Fruit fly (Drosophila melanogaster) whole organism, embryonic: ENCODE results near the gene mus201.

ENCODE experiments used
- Atf6 ChIP-seq: fragments of 200-800 bp; sonication (Bioruptor generic); IDR thresholded peaks from 2 replicates; pipeline ENCODE4 v1.3.6; 2022; ENCODE audit warnings: missing biosample characterization, missing genetic modification characterization
- BEAF-32 ChIP-seq: fragments of 200-800 bp; sonication (Bioruptor generic); optimal IDR thresholded peaks from 3 replicates; lab custom pipeline; 2017; ENCODE audit warnings: missing biosample characterization, missing genetic modification characterization, mild to moderate bottlenecking, moderate library complexity, missing genetic modification reagents
- CG10431 ChIP-seq: fragments of 200-800 bp; sonication (Bioruptor generic); optimal IDR thresholded peaks from 3 replicates; lab custom pipeline; 2018; ENCODE audit warnings: missing biosample characterization, mild to moderate bottlenecking, missing genetic modification characterization
- CG11560 ChIP-seq: fragments of 200-800 bp; sonication (Bioruptor generic); IDR thresholded peaks from 3 replicates; pipeline ENCODE4 v1.3.6; 2022; ENCODE audit warnings: missing biosample characterization, missing genetic modification characterization
- CG13287 ChIP-seq: fragments of 200-800 bp; sonication (Bioruptor generic); IDR thresholded peaks from 2 replicates; pipeline ENCODE4 v1.3.6; 2022; ENCODE audit warnings: missing biosample characterization, missing genetic modification characterization; ENCODE audit not compliant: partially characterized antibody
- CG15479 ChIP-seq: fragments of 200-800 bp; sonication (Bioruptor generic); optimal IDR thresholded peaks from 3 replicates; lab custom pipeline; 2019; ENCODE audit warnings: missing biosample characterization, mild to moderate bottlenecking, missing genetic modification characterization, moderate library complexity
- CG17186 ChIP-seq: fragments of 200-800 bp; sonication (Bioruptor generic); optimal IDR thresholded peaks from 3 replicates; lab custom pipeline; 2017; ENCODE audit warnings: missing biosample characterization, missing genetic modification reagents, missing genetic modification characterization
- CG17361 ChIP-seq: fragments of 200-800 bp; sonication (Bioruptor generic); IDR thresholded peaks from 3 replicates; pipeline ENCODE4 v1.3.6; 2022; ENCODE audit warnings: missing biosample characterization, missing genetic modification characterization
- CG17568 ChIP-seq: fragments of 200-800 bp; sonication (Bioruptor generic); optimal IDR thresholded peaks from 2 replicates; lab custom pipeline; 2018; ENCODE audit warnings: missing biosample characterization, mild to moderate bottlenecking, missing genetic modification characterization, moderate library complexity
- CG2199 ChIP-seq: fragments of 200-800 bp; sonication (Bioruptor generic); IDR thresholded peaks from 3 replicates; pipeline ENCODE4 v1.3.6; 2022; ENCODE audit warnings: missing biosample characterization, missing genetic modification characterization
- CG3065 ChIP-seq: fragments of 200-800 bp; sonication (Bioruptor generic); optimal IDR thresholded peaks from 2 replicates; lab custom pipeline; 2016; ENCODE audit warnings: missing biosample characterization, missing genetic modification characterization
- CG33557 ChIP-seq: fragments of 200-800 bp; sonication (Bioruptor generic); optimal IDR thresholded peaks from 2 replicates; lab custom pipeline; 2019; ENCODE audit warnings: missing biosample characterization, mild to moderate bottlenecking, missing genetic modification characterization, moderate library complexity
- CG34224 ChIP-seq: fragments of 200-800 bp; sonication (Bioruptor generic); IDR thresholded peaks from 3 replicates; pipeline ENCODE4 v1.3.6; 2022; ENCODE audit warnings: missing biosample characterization, missing genetic modification characterization; ENCODE audit not compliant: partially characterized antibody
- CG4328 ChIP-seq: fragments of 200-800 bp; sonication (Bioruptor generic); optimal IDR thresholded peaks from 3 replicates; lab custom pipeline; 2017; ENCODE audit warnings: missing biosample characterization, missing genetic modification reagents, missing genetic modification characterization
- CG4617 ChIP-seq: fragments of 200-800 bp; sonication (Bioruptor generic); optimal IDR thresholded peaks from 3 replicates; lab custom pipeline; 2016; ENCODE audit warnings: missing biosample characterization, missing genetic modification characterization, borderline replicate concordance
- CG6813 ChIP-seq: fragments of 200-800 bp; sonication (Bioruptor generic); optimal IDR thresholded peaks from 2 replicates; lab custom pipeline; 2017; ENCODE audit warnings: missing biosample characterization, missing genetic modification characterization, mild to moderate bottlenecking, moderate library complexity, missing genetic modification reagents
- Doc3 ChIP-seq: fragments of 200-800 bp; sonication (Bioruptor generic); IDR thresholded peaks from 3 replicates; pipeline ENCODE4 v1.3.6; 2022; ENCODE audit warnings: missing biosample characterization, missing genetic modification characterization; ENCODE audit not compliant: partially characterized antibody
- E2f1 ChIP-seq: fragments of 200-800 bp; sonication (Bioruptor generic); IDR thresholded peaks from 2 replicates; pipeline ENCODE4 v1.3.6; 2022; ENCODE audit warnings: missing biosample characterization, missing genetic modification characterization
- Ets65A ChIP-seq: fragments of 200-800 bp; sonication (Bioruptor generic); peaks from one replicate; lab custom pipeline; 2016; ENCODE audit warnings: missing biosample characterization, missing genetic modification characterization
- GATAe ChIP-seq: fragments of 200-800 bp; sonication (Bioruptor generic); conservative IDR thresholded peaks from 2 replicates; pipeline ENCODE4 v1.3.6; 2022; ENCODE audit warnings: missing biosample characterization, missing genetic modification characterization
- HmgZ ChIP-seq: fragments of 200-800 bp; sonication (Bioruptor generic); optimal IDR thresholded peaks from 2 replicates; lab custom pipeline; 2018; ENCODE audit warnings: missing biosample characterization, mild to moderate bottlenecking, missing genetic modification characterization
- Hr78 ChIP-seq, 2 experiments: fragments of 200-800 bp in 1 of 2; fragments of >200 bp in 1 of 2; sonication (Bioruptor generic) in 1 of 2; optimal IDR thresholded peaks; 2 replicates each; lab custom pipeline; 2017 to 2019; ENCODE audit warnings: missing biosample characterization in 2 of 2, missing genetic modification characterization in 2 of 2, mild to moderate bottlenecking in 1 of 2, moderate library complexity in 1 of 2
- Jarid2 ChIP-seq: fragments of 200-800 bp; sonication (Bioruptor generic); optimal IDR thresholded peaks from 3 replicates; lab custom pipeline; 2017; ENCODE audit warnings: mild to moderate bottlenecking, missing biosample characterization, missing genetic modification reagents, missing genetic modification characterization
- MTF-1 ChIP-seq: fragments of 200-800 bp; sonication (Bioruptor generic); optimal IDR thresholded peaks from 2 replicates; lab custom pipeline; 2018; ENCODE audit warnings: missing biosample characterization, mild to moderate bottlenecking, missing genetic modification characterization, borderline replicate concordance
- Meics ChIP-seq: fragments of 200-800 bp; sonication (Bioruptor generic); optimal IDR thresholded peaks from 2 replicates; lab custom pipeline; 2017; ENCODE audit warnings: missing biosample characterization, mild to moderate bottlenecking, missing genetic modification characterization
- Mrtf ChIP-seq: fragments of 200-800 bp; sonication (Bioruptor generic); IDR thresholded peaks from 3 replicates; pipeline ENCODE4 v1.3.6; 2022; ENCODE audit warnings: missing biosample characterization, missing genetic modification characterization
- Neu2 ChIP-seq: fragments of 200-800 bp; sonication (Bioruptor generic); optimal IDR thresholded peaks from 3 replicates; lab custom pipeline; 2016; ENCODE audit warnings: missing biosample characterization, missing genetic modification characterization, borderline replicate concordance
- Opbp ChIP-seq: fragments of 200-800 bp; sonication (Bioruptor generic); IDR thresholded peaks from 3 replicates; pipeline ENCODE4 v1.3.6; 2022; ENCODE audit warnings: missing biosample characterization, missing genetic modification characterization; ENCODE audit not compliant: partially characterized antibody
- Rfx ChIP-seq: fragments of 200-800 bp; sonication (Bioruptor generic); IDR thresholded peaks from 2 replicates; pipeline ENCODE4 v1.3.6; 2022; ENCODE audit warnings: missing biosample characterization, missing genetic modification characterization
- Stat92E ChIP-seq, 3 experiments: fragments of >200 bp in 2 of 3; fragments of 200-800 bp in 1 of 3; sonication (Bioruptor generic) in 1 of 3; optimal IDR thresholded peaks; 2 replicates each; lab custom pipeline; 2017 to 2019; ENCODE audit warnings: missing biosample characterization in 3 of 3, missing genetic modification characterization in 3 of 3, mild to moderate bottlenecking in 1 of 3, moderate library complexity in 1 of 3
- Usf ChIP-seq: fragments of 200-800 bp; sonication (Bioruptor generic); optimal IDR thresholded peaks from 2 replicates; lab custom pipeline; 2017; ENCODE audit warnings: missing genotype, missing biosample characterization, missing genetic modification characterization
- bcd ChIP-seq: fragments of 200-800 bp; sonication (Bioruptor generic); optimal IDR thresholded peaks from 2 replicates; lab custom pipeline; 2017; ENCODE audit warnings: missing biosample characterization, mild to moderate bottlenecking, missing genetic modification characterization
- bowl ChIP-seq: fragments of 200-800 bp; sonication (Bioruptor generic); IDR thresholded peaks from 2 replicates; pipeline ENCODE4 v1.3.6; 2022; ENCODE audit warnings: missing biosample characterization, missing genetic modification characterization
- cad ChIP-seq: fragments of >200 bp; optimal IDR thresholded peaks from 2 replicates; lab custom pipeline; 2017; ENCODE audit warnings: missing biosample characterization, missing genetic modification characterization
- crp ChIP-seq, 2 experiments: fragments of 200-800 bp; sonication (Bioruptor generic); optimal IDR thresholded peaks; 2 replicates in 1 of 2; 3 replicates in 1 of 2; lab custom pipeline; 2017; ENCODE audit warnings: missing biosample characterization in 2 of 2, missing genetic modification characterization in 2 of 2, mild to moderate bottlenecking in 1 of 2, moderate library complexity in 1 of 2
- dimm ChIP-seq: fragments of 200-800 bp; sonication (Bioruptor generic); IDR thresholded peaks from 2 replicates; pipeline ENCODE4 v1.3.6; 2022; ENCODE audit warnings: missing biosample characterization, missing genetic modification characterization
- en ChIP-seq: fragments of 200-800 bp; sonication (Bioruptor generic); optimal IDR thresholded peaks from 2 replicates; lab custom pipeline; 2016; ENCODE audit warnings: missing biosample characterization, missing genetic modification characterization
- exex ChIP-seq: fragments of 200-800 bp; sonication (Bioruptor generic); optimal IDR thresholded peaks from 4 replicates; lab custom pipeline; 2018; ENCODE audit warnings: missing biosample characterization, mild to moderate bottlenecking, missing genetic modification characterization, moderate library complexity
- fd102C ChIP-seq: fragments of 200-800 bp; sonication (Bioruptor generic); optimal IDR thresholded peaks from 2 replicates; lab custom pipeline; 2018; ENCODE audit warnings: missing biosample characterization, mild to moderate bottlenecking, missing genetic modification characterization, moderate library complexity
- gro ChIP-seq: fragments of 200-800 bp; sonication (Bioruptor generic); optimal IDR thresholded peaks from 2 replicates; lab custom pipeline; 2016; ENCODE audit warnings: missing biosample characterization, missing genetic modification characterization
- her ChIP-seq: fragments of 200-800 bp; sonication (Bioruptor generic); optimal IDR thresholded peaks from 2 replicates; lab custom pipeline; 2016; ENCODE audit warnings: missing biosample characterization, missing genetic modification characterization
- insv ChIP-seq, 2 experiments: fragments of 200-800 bp; sonication (Bioruptor generic); optimal IDR thresholded peaks; 3 replicates each; lab custom pipeline; 2016 to 2018; ENCODE audit warnings: missing biosample characterization in 2 of 2, missing genetic modification characterization in 2 of 2
- klu ChIP-seq: fragments of 200-800 bp; sonication (Bioruptor generic); IDR thresholded peaks from 2 replicates; pipeline ENCODE4 v1.3.6; 2022; ENCODE audit warnings: missing biosample characterization, missing genetic modification characterization
- mirr ChIP-seq: fragments of 200-800 bp; sonication (Bioruptor generic); optimal IDR thresholded peaks from 3 replicates; lab custom pipeline; 2018; ENCODE audit warnings: missing biosample characterization, mild to moderate bottlenecking, missing genetic modification characterization
- ranshi ChIP-seq: fragments of 200-800 bp; sonication (Bioruptor generic); IDR thresholded peaks from 2 replicates; pipeline ENCODE4 v1.3.6; 2022; ENCODE audit warnings: missing biosample characterization, missing genetic modification characterization
- so ChIP-seq: fragments of 200-800 bp; sonication (Bioruptor generic); IDR thresholded peaks from 3 replicates; pipeline ENCODE4 v1.3.6; 2022; ENCODE audit warnings: missing biosample characterization, missing genetic modification characterization
- stc ChIP-seq: fragments of 200-800 bp; sonication (Bioruptor generic); IDR thresholded peaks from 2 replicates; pipeline ENCODE4 v1.3.6; 2022; ENCODE audit warnings: missing biosample characterization, missing genetic modification characterization
- vfl ChIP-seq: fragments of 200-800 bp; sonication (Bioruptor generic); optimal IDR thresholded peaks from 2 replicates; lab custom pipeline; 2016; ENCODE audit warnings: missing biosample characterization, missing genetic modification characterization
- yki ChIP-seq: fragments of >200 bp; optimal IDR thresholded peaks from 3 replicates; lab custom pipeline; 2018

Gene mus201

DNA sequence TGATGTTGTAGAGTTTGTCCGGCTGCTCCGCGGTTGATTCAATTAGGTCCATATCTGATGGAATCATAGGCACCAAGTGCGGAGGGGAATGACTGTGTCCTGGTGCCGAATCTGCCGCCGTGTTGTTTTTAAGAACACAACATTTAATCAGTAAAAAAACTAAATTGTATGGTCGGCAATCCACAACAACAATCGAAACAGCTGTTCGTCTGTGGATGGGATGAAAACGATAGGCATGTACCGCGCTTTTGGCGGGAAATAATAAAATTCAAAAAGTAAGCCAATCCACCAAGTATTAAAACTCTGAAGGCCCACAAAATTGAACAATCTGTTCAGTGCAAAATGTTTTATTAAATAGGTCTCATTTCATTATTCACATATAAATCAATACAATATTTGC lies 11.4 kb downstream of the mus201 start, which contains the start of gene Aasdh (continued):
- no peak for TF ChIP-seq yki
- TF ChIP-seq CG11560 (tag; lab: Robert Waterston, UW): no peak
- TF ChIP-seq bowl (GFP tag; lab: Robert Waterston, UW): 0 out of 2 replicates have a peak, but pooled peaks have one; percentile 14
- TF ChIP-seq crp (GFP tag; optimal IDR thresholded peaks at IDR 0.05; lab: Kevin White, UChicago): peak in 1 of 2 experiments; percentile 88
- peak; percentile 33 for TF ChIP-seq CG17186 (GFP tag; lab: Kevin White, UChicago)
- 0 out of 3 replicates have a peak, but pooled peaks have one; percentile 19 for TF ChIP-seq Opbp (GFP tag; lab: Robert Waterston, UW)
- TF ChIP-seq E2f1 (GFP tag; lab: Robert Waterston, UW): no peak
- peak; percentile 19; the same call in 1 of the 3 replicates for TF ChIP-seq CG34224 (GFP tag; lab: Robert Waterston, UW)
- TF ChIP-seq bcd (GFP tag; lab: Kevin White, UChicago): no peak
- TF ChIP-seq fd102C: no peak
- TF ChIP-seq CG17568 (GFP tag; lab: Kevin White, UChicago): no peak

DNA sequence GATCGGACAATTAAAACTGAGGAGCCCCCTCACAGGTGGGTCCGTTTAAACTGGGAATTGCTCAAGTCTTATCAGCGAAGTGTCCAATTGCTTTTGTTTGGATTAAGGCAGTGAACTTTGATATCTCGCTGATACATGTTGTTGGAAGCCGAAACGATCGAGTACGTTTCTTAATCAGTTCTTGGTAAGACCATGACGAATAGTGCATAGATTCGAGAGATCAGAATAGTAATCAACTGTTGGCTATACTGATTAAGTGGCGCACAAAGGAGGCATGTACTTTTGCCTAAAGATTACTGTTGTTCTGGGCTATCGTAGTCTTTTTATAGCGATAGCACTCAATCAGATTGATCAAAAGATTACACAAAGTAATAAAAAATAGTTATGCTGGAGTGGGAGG lies 13.5 kb downstream of the mus201 start:
- TF ChIP-seq en (GFP tag; lab: Kevin White, UChicago) (no peak), Meics (no peak), CG6813 (GFP tag; lab: Kevin White, UChicago) (peak; percentile 7), Neu2 (no peak), klu (GFP tag; lab: Robert Waterston, UW) (no peak), Stat92E (GFP tag; optimal IDR thresholded peaks at IDR 0.05; lab: Kevin White, UChicago) (no peak), CG15479 (GFP tag; lab: Kevin White, UChicago) (no peak), stc (GFP tag; lab: Robert Waterston, UW) (0 out of 2 replicates have a peak, but pooled peaks have one; percentile 6), Jarid2 (GFP tag; lab: Kevin White, UChicago) (no peak), gro (GFP tag; lab: Kevin White, UChicago) (peak; percentile 57), GATAe (peak; percentile 53), exex (peak; percentile 98), CG4617 (no peak), BEAF-32 (GFP tag; lab: Kevin White, UChicago) (no peak), ranshi (GFP tag; lab: Robert Waterston, UW) (no peak), MTF-1 (GFP tag; lab: Kevin White, UChicago) (no peak), CG17361 (GFP tag; lab: Robert Waterston, UW) (no peak), Doc3 (GFP tag; lab: Robert Waterston, UW) (no peak), CG10431 (GFP tag; lab: Kevin White, UChicago) (no peak), Usf (GFP tag; lab: Kevin White, UChicago) (no peak), mirr (peak; percentile 93), CG2199 (no peak), insv (GFP tag; optimal IDR thresholded peaks at IDR 0.05; lab: Kevin White, UChicago) (no peak), her (GFP tag; lab: Kevin White, UChicago) (no peak), CG13287 (GFP tag; lab: Robert Waterston, UW) (no peak), Ets65A (GFP tag; lab: Kevin White, UChicago) (no peak), dimm (no peak), cad (GFP tag; lab: Kevin White, UChicago) (no peak), so (no peak), Hr78 (GFP tag; optimal IDR thresholded peaks at IDR 0.05; lab: Kevin White, UChicago) (peak in 1 of 2 experiments; percentile 73), Rfx (GFP tag; lab: Robert Waterston, UW) (no peak), Mrtf (GFP tag; lab: Robert Waterston, UW) (no peak), vfl (no peak), CG33557 (no peak), CG3065 (GFP tag; lab: Kevin White, UChicago) (no peak), Atf6 (GFP tag; lab: Robert Waterston, UW) (0 out of 2 replicates have a peak, but pooled peaks have one; percentile 29), HmgZ (tag; lab: Kevin White, UChicago) (peak; percentile 6), CG4328 (no peak)
